Fruit fly (Drosophila melanogaster) whole organism: ENCODE data around the gene Mtr4.

Source experiments
- CG8478 ChIP-seq: fragments of >200 bp; optimal IDR thresholded peaks from 2 replicates; lab custom pipeline; 2018; ENCODE audit warnings: inconsistent platforms
- Dll ChIP-seq: fragments of >200 bp; optimal IDR thresholded peaks from 2 replicates; lab custom pipeline; 2017
- EcR ChIP-seq, 2 experiments: fragments of >200 bp; optimal IDR thresholded peaks; 2 replicates each; lab custom pipeline; 2017; ENCODE audit warnings: missing biosample characterization in 2 of 2, missing genetic modification characterization in 2 of 2, missing genetic modification reagents in 2 of 2
- pan ChIP-seq: fragments of >200 bp; optimal IDR thresholded peaks from 2 replicates; lab custom pipeline; 2017
- psq ChIP-seq: fragments of >200 bp; optimal IDR thresholded peaks from 2 replicates; lab custom pipeline; 2017
- usp ChIP-seq: fragments of >200 bp; optimal IDR thresholded peaks from 2 replicates; lab custom pipeline; 2017; ENCODE audit warnings: missing biosample characterization, missing genetic modification characterization, mixed read lengths

Mtr4 gene

DNA sequence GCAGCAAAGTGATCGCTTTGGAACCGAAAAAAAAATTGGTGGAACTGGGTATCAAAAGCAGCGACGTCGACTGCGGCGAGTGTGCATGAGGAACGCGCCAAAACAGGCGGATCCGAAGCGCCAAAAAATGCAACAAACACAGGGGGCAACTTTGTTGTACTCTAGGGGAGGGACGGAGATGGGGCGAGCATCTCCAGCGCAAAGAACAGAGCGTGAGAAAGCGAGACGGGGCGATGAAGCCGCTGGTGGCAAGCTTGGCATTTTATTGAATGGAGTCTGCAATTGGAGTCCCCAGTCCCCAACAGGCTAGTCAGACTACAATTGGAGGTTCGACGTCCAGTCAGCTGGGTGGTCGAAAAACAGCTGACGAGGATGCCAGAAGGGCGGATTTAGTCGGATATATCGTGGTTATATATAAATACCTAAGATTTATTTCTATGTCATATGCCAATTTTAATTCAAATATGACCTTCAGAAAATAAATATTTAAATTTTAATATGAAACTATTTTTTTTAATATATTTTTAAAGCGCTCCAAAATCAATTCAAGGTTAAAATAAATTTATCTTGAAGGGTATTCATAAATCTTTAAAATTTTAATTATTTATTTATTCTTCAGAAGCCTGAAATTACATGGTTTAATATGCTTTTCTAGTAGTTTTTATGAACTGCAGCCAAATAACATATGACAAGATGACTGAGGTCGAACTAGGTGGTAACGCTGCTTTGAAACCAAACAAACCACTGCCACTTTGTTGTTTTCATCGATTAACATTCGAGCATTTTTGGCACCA is 5.3 kb upstream of the Mtr4 start:
- no peak for TF ChIP-seq pan
- TF ChIP-seq Dll (lab: Kevin White, UChicago): no peak
- no peak for TF ChIP-seq psq (lab: Kevin White, UChicago)
- no peak for TF ChIP-seq usp
- TF ChIP-seq EcR (GFP tag; optimal IDR thresholded peaks at IDR 0.05; lab: Kevin White, UChicago): no peak
- no peak for TF ChIP-seq CG8478 (lab: Kevin White, UChicago)

DNA sequence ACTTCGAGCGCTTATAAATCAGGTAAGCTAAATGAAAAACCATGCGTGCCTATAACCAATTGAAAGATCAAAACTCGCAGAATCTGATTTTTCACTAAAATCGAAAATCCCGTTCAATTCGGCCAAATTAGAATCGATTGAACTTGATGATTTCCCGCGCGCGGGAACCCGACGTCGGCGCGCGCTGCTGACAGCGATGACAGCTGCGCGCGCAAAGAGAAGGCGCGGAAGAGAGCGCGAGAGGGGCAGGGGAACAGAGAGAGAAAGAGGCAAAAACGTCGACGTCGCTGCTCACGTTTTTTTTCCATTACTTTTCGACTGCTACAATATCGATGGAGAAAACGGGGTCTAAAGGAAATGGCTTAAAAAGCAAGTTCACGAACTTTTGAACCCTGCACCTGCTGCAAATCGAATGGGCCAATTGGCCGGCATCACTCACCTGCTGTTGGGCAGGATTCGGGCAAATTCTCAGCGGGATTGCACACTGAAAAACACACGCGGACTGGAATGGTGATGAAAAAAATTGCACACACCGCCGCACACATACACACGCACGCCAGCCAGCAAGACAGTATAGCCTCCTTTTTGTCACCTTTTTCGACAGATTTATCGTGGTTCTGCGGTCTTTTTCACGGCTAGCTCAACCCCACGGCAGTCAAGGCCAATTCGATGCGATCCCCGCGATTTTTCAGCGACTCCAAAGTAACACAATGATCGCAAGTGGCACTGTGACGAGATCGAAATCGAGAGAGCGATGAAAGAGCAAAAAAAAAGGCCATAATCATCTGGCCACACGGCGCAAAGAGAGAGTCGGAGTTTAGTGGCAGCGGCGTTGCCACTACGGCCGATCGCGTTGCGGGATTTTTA is 4.4 kb upstream of the Mtr4 start, which contains the start of gene CycE:
TSS of gene CycE (minus strand) at position 757 of the 867 bp plus-strand sequence.
- TF ChIP-seq EcR (GFP tag; optimal IDR thresholded peaks at IDR 0.05; lab: Kevin White, UChicago) (no peak), Dll (lab: Kevin White, UChicago) (peak; percentile 61)

DNA sequence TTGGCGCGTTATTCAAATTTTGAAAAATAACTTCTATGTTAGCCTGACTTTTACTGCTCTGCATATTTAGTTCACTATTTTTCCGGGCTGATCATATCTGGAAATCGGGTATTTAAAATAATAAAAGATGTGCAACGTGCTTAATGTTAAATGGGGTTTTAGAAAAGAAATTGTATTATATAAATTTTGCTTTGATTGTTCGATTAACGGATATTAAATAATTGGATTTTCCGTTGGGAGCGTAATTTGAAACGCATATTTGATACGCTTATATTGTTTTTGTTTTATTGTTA is 3.9 kb upstream of the Mtr4 start:
- no peak for TF ChIP-seq CG8478 (lab: Kevin White, UChicago)
- TF ChIP-seq usp: no peak
- no peak for TF ChIP-seq pan
- TF ChIP-seq Dll (lab: Kevin White, UChicago): no peak

DNA sequence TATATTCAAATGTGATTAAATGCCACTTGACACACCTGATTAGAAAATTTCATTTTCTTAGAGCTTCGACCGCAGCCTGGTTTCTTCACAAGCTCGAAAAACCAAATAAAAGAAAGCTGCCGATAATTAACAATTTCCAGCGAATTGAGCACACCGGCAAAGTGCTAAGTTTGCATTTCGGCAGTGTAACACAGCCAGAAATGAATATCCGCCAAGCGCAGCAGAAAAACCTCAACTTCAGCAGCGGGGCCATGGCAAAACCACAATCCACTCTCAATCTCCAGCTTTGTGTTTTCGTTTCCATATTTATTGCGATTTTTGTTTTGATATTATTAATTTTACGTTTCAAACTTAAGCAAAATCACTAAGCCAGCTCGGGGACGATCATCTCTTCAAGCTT is 2.8 kb upstream of the Mtr4 start:
- TF ChIP-seq psq (lab: Kevin White, UChicago): no peak
- TF ChIP-seq usp: no peak
- no peak for TF ChIP-seq pan
- TF ChIP-seq EcR (GFP tag; optimal IDR thresholded peaks at IDR 0.05; lab: Kevin White, UChicago): no peak
- TF ChIP-seq Dll (lab: Kevin White, UChicago): no peak
- TF ChIP-seq CG8478 (lab: Kevin White, UChicago): no peak

DNA sequence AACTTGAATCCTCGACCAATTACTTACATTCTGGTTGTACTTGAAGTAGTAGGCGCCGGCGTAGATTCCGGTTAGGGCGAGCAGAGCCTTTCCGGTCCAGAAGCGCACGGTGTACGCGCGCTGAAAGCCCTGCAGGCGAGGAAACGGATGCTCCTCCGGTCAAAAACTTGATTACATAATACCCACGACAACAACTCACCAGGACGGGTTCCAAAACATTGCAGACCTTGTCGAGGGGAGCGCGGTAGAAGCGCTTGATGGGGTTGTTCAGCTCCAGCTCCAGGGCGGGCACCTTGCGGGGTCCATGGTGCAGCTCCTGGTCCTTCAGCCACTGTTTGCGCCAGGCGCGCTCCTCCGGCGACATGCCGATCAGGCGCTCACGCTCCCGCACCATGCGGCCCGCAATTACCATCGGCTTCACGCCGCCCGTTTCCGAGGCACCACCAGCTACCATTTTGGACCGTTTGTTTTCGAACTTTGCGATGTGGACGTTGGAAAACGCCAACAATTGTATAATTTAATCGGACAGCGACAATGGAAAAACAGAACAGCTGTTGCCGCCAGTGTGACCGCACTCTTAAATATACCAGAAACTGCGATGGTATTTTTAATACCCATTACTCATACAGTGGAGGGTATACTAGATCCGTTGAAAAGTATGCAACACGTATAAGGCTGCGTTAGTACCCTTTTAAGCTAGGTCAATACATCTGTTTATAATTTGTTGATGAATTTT is 1.4 kb upstream of the Mtr4 start, which contains the start of gene ND-B17:
TSS of gene ND-B17 (minus strand) at position 556 of the 736 bp plus-strand sequence.
- TF ChIP-seq usp: no peak
- TF ChIP-seq pan: peak; percentile 44

DNA sequence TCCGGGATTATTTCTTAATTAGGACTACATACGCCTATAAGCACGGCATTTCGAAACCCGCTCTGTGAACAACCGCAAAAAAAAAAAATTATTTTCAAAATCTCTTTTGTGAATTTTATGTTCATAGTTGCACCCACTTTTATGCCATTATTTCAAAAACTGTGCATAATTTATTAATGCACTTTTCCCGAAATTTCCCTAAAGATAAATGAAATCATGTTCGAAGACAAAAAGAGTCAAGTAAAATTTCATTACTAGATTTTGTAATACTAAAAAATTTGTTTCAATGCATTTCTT is 856 bp upstream of the Mtr4 start:
- TF ChIP-seq usp (no peak), EcR (GFP tag; optimal IDR thresholded peaks at IDR 0.05; lab: Kevin White, UChicago) (no peak), psq (lab: Kevin White, UChicago) (no peak), pan (no peak), CG8478 (lab: Kevin White, UChicago) (no peak), Dll (lab: Kevin White, UChicago) (no peak)

DNA sequence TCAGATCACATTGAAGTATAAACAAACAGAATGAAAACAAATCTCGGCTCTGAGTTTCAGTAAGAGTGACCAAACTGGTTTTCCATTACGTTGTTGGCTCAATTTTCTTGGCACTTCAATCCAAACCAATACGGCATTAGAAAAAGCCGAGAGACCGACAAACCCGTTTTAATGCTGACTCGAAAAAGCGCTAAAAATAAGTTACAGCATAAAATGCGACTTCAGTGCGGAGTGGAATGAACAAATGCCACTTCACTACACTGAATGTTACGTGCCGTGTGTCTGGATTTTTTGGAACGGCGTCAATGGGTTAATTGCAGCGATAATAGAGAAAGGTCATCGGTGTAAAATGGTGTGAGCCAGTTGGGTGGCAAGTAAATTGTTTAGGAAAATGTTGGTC is 8.6 kb downstream of the Mtr4 start:
- TF ChIP-seq usp: no peak
- TF ChIP-seq CG8478 (lab: Kevin White, UChicago): no peak
- no peak for TF ChIP-seq pan
- no peak for TF ChIP-seq Dll (lab: Kevin White, UChicago)
- TF ChIP-seq psq (lab: Kevin White, UChicago): no peak
- TF ChIP-seq EcR (GFP tag; optimal IDR thresholded peaks at IDR 0.05; lab: Kevin White, UChicago): no peak

DNA sequence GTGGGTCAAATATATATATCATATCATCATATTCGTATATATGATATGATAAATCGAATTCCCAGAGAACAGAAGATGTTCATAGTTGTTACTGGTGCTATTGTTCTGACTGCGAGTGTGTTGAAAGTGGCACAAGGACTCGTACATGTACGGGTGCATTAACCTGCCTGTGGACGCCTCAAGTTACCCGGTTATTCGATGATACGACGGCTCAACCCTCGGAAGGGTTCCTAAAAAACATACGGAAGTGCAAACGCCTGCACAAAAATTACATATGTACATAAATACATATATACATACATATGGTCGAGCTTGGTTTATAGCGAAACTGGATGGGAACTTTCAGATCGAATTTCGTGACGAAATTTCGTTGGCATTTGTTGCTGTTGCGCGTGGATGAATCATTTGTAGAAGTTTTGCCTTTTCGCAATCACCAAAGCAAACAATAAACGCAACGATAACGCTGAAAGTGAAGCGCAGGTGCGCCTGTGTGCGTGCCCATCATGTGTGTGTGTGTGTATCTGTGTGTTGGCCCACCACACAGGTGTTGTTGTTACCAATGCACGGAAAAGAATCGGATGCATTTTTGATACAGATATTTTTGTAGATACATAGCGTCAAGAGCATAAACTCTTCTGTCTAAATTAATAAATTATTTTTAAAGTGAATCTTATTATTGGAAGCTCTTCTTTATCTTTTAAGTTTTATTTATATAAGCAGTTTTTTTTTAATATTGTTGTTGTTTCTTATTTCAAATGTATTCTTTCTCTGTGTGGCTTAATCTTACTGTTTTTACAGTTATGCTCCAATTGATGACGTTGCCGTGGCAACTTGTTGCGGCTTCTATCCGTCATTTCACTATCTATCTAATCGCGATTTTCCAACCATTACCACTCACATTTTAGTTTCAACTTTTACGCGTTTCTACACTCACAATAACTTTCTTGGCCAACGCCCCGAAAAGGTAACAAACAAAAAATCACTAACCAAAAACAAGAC is 9.6 kb downstream of the Mtr4 start:
- TF ChIP-seq pan (no peak), CG8478 (lab: Kevin White, UChicago) (no peak), Dll (lab: Kevin White, UChicago) (no peak), psq (lab: Kevin White, UChicago) (no peak), EcR (GFP tag; optimal IDR thresholded peaks at IDR 0.05; lab: Kevin White, UChicago) (no peak), usp (no peak)

DNA sequence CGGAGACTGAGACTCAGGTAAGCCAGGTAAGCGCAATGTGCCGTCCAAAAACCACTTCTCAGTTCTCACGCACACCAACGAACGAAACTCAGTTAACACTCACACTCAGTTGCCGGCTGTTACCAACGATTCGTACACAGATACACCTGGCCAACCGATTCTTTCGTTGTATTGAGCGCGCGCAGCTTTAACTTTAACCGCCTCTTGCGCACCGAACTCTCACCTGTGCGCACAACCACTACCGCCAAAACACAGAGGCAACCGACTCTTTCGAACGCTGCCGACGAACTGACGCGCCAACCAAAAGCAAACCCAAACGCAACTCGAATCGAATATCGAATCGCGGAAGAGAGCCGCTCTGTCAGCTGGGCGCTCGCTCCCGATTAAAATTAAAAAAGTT is 10.4 kb downstream of the Mtr4 start, which contains the start of gene Gli:
TSS of gene Gli (minus strand) at position 293 of the 400 bp plus-strand sequence.
- TF ChIP-seq Dll (lab: Kevin White, UChicago) (peak; percentile 75), usp (no peak)

DNA sequence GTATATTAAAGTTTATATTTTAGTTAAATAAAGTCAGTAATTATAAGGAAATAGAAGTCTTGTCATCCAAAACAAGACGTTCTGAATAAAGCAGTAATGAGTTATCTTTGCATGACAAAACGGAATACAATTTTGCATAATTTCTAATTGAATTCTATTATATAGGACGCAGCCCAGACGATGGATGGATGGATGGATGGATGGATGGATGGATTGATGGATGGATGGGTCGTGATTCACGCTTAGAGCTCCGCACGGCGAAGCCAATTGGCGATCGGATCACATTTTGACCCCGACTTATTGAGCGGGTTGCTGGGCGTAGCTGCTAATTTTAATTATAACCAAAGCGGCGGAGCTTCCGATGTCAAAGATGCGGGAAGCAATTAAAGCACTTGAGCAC is 11.3 kb downstream of the Mtr4 start:
- TF ChIP-seq EcR (GFP tag; optimal IDR thresholded peaks at IDR 0.05; lab: Kevin White, UChicago) (no peak), usp (no peak), pan (no peak), psq (lab: Kevin White, UChicago) (no peak), Dll (lab: Kevin White, UChicago) (no peak), CG8478 (lab: Kevin White, UChicago) (no peak)

DNA sequence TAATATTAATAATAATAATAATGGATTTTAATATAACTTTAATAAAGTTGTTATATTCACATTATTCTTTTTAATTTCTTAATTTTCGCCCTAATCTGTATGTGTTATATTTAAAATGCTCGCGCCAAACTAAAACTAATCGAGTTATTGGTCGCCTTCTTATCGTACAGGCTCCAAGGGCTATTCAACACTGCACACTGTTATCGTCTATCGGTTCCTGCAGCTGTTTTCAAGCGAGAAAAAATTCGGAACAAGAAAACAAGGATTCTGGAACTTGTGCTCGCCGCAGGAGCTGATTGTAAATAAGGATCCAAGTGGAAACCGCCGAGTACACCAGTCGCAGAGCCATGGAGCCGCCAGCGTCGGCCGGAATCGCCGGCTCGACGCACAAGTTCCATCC is 12.0 kb downstream of the Mtr4 start, which contains the start of gene CG3793:
TSS of gene CG3793 (plus strand) at position 192 of the 400 bp plus-strand sequence.
- no peak for TF ChIP-seq Dll (lab: Kevin White, UChicago)
- no peak for TF ChIP-seq EcR (GFP tag; optimal IDR thresholded peaks at IDR 0.05; lab: Kevin White, UChicago)
- TF ChIP-seq CG8478 (lab: Kevin White, UChicago): no peak
- TF ChIP-seq psq (lab: Kevin White, UChicago): no peak
- no peak for TF ChIP-seq pan
- no peak for TF ChIP-seq usp
